Fruit fly (Drosophila melanogaster) whole organism, embryonic: Measurements from ENCODE around the gene alpha-PheRS.
A peak's percentile ranks its signal among the peaks of the same experiment; 100 is the strongest.

ENCODE experiments used
- C15 ChIP-seq: fragments of 200-800 bp; sonication (Bioruptor generic); IDR thresholded peaks from 3 replicates; pipeline ENCODE4 v1.3.6; 2022; ENCODE audit warnings: missing biosample characterization, missing genetic modification characterization
- CG10267 ChIP-seq: fragments of 200-800 bp; sonication (Bioruptor generic); optimal IDR thresholded peaks from 2 replicates; lab custom pipeline; 2018; ENCODE audit warnings: missing biosample characterization, mild to moderate bottlenecking, missing genetic modification characterization, moderate library complexity
- CG11504 ChIP-seq: fragments of 200-800 bp; sonication (Bioruptor generic); optimal IDR thresholded peaks from 3 replicates; lab custom pipeline; 2019; ENCODE audit warnings: missing biosample characterization, mild to moderate bottlenecking, missing genetic modification characterization, moderate library complexity
- CG12769 ChIP-seq: fragments of 200-800 bp; sonication (Bioruptor generic); optimal IDR thresholded peaks from 2 replicates; lab custom pipeline; 2019; ENCODE audit warnings: missing biosample characterization, mild to moderate bottlenecking, missing genetic modification characterization, moderate library complexity
- CG13296 ChIP-seq: fragments of 200-800 bp; sonication (Bioruptor generic); optimal IDR thresholded peaks from 3 replicates; lab custom pipeline; 2018; ENCODE audit warnings: missing biosample characterization, mild to moderate bottlenecking, missing genetic modification characterization
- CG13424 ChIP-seq: fragments of 200-800 bp; sonication (Bioruptor generic); optimal IDR thresholded peaks from 2 replicates; lab custom pipeline; 2019; ENCODE audit warnings: missing biosample characterization, mild to moderate bottlenecking, missing genetic modification characterization, moderate library complexity
- CG13894 ChIP-seq: fragments of 200-800 bp; sonication (Bioruptor generic); optimal IDR thresholded peaks from 3 replicates; lab custom pipeline; 2018; ENCODE audit warnings: missing biosample characterization, mild to moderate bottlenecking, missing genetic modification characterization, moderate library complexity
- CG15479 ChIP-seq: fragments of 200-800 bp; sonication (Bioruptor generic); optimal IDR thresholded peaks from 3 replicates; lab custom pipeline; 2019; ENCODE audit warnings: missing biosample characterization, mild to moderate bottlenecking, missing genetic modification characterization, moderate library complexity
- CG15514 ChIP-seq: fragments of 200-800 bp; sonication (Bioruptor generic); optimal IDR thresholded peaks from 3 replicates; lab custom pipeline; 2017; ENCODE audit warnings: missing biosample characterization, missing genetic modification characterization, mild to moderate bottlenecking, moderate library complexity, missing genetic modification reagents
- CG16779 ChIP-seq: fragments of 200-800 bp; sonication (Bioruptor generic); IDR thresholded peaks from 2 replicates; pipeline ENCODE4 v1.3.6; 2022; ENCODE audit warnings: missing biosample characterization, missing genetic modification characterization
- CG17912 ChIP-seq: fragments of 200-800 bp; sonication (Bioruptor generic); optimal IDR thresholded peaks from 2 replicates; lab custom pipeline; 2018; ENCODE audit warnings: missing biosample characterization, mild to moderate bottlenecking, missing genetic modification characterization
- CG18262 ChIP-seq: fragments of 200-800 bp; optimal IDR thresholded peaks from 3 replicates; lab custom pipeline; 2019; ENCODE audit warnings: missing biosample characterization, mild to moderate bottlenecking, missing genetic modification characterization, moderate library complexity
- CG18476 ChIP-seq: fragments of 200-800 bp; sonication (Bioruptor generic); optimal IDR thresholded peaks from 2 replicates; lab custom pipeline; 2016; ENCODE audit warnings: missing biosample characterization, mild to moderate bottlenecking, missing genetic modification characterization
- CG2875 ChIP-seq: fragments of 200-800 bp; sonication (Bioruptor generic); optimal IDR thresholded peaks from 2 replicates; lab custom pipeline; 2017; ENCODE audit warnings: missing biosample characterization, mild to moderate bottlenecking, missing genetic modification characterization, missing genetic modification reagents
- CG30431 ChIP-seq: fragments of 200-800 bp; sonication (Bioruptor generic); optimal IDR thresholded peaks from 2 replicates; lab custom pipeline; 2017; ENCODE audit warnings: missing biosample characterization, missing genetic modification characterization
- CG3163 ChIP-seq: fragments of 200-800 bp; sonication (Bioruptor generic); optimal IDR thresholded peaks from 3 replicates; lab custom pipeline; 2016; ENCODE audit warnings: missing biosample characterization, missing genetic modification characterization
- CG32767 ChIP-seq: fragments of 200-800 bp; sonication (Bioruptor generic); IDR thresholded peaks from 2 replicates; pipeline ENCODE4 v1.3.6; 2022; ENCODE audit warnings: missing biosample characterization, missing genetic modification characterization
- CG3407 ChIP-seq: fragments of 200-800 bp; sonication (Bioruptor generic); optimal IDR thresholded peaks from 2 replicates; lab custom pipeline; 2018; ENCODE audit warnings: missing biosample characterization, mild to moderate bottlenecking, missing genetic modification characterization
- CG34422 ChIP-seq: fragments of 200-800 bp; sonication (Bioruptor generic); IDR thresholded peaks from 3 replicates; pipeline ENCODE4 v1.3.6; 2022; ENCODE audit warnings: missing biosample characterization, missing genetic modification characterization
- CG5180 ChIP-seq: fragments of 200-800 bp; sonication (Bioruptor generic); optimal IDR thresholded peaks from 3 replicates; lab custom pipeline; 2017; ENCODE audit warnings: missing biosample characterization, missing genetic modification characterization, mild to moderate bottlenecking, moderate library complexity, missing genetic modification reagents
- CG7745 ChIP-seq: fragments of 200-800 bp; sonication (Bioruptor generic); optimal IDR thresholded peaks from 2 replicates; lab custom pipeline; 2018; ENCODE audit warnings: missing biosample characterization, mild to moderate bottlenecking, missing genetic modification characterization, moderate library complexity
- CG7928 ChIP-seq: fragments of 200-800 bp; sonication (Bioruptor generic); optimal IDR thresholded peaks from 2 replicates; lab custom pipeline; 2017; ENCODE audit warnings: missing biosample characterization, mild to moderate bottlenecking, missing genetic modification characterization
- CG9876 ChIP-seq: fragments of 200-800 bp; sonication (Bioruptor generic); optimal IDR thresholded peaks from 2 replicates; lab custom pipeline; 2016; ENCODE audit warnings: missing biosample characterization, missing genetic modification characterization
- CrebB ChIP-seq: fragments of 200-800 bp; sonication (Bioruptor generic); optimal IDR thresholded peaks from 3 replicates; lab custom pipeline; 2018; ENCODE audit warnings: missing biosample characterization, mild to moderate bottlenecking, missing genetic modification characterization
- Dbx ChIP-seq: fragments of 200-800 bp; sonication (Bioruptor generic); IDR thresholded peaks from 3 replicates; pipeline ENCODE4 v1.3.6; 2022; ENCODE audit warnings: missing biosample characterization, missing genetic modification characterization
- E2f2 ChIP-seq: fragments of 200-800 bp; sonication (Bioruptor generic); IDR thresholded peaks from 2 replicates; pipeline ENCODE4 v1.3.6; 2022; ENCODE audit warnings: missing biosample characterization, missing genetic modification characterization
- Ets97D ChIP-seq: fragments of 200-800 bp; sonication (Bioruptor generic); optimal IDR thresholded peaks from 3 replicates; lab custom pipeline; 2016; ENCODE audit warnings: missing biosample characterization, missing genetic modification characterization
- HmgZ ChIP-seq: fragments of 200-800 bp; sonication (Bioruptor generic); optimal IDR thresholded peaks from 2 replicates; lab custom pipeline; 2018; ENCODE audit warnings: missing biosample characterization, mild to moderate bottlenecking, missing genetic modification characterization
- Nf-YC ChIP-seq: fragments of 200-800 bp; optimal IDR thresholded peaks from 3 replicates; lab custom pipeline; 2019; ENCODE audit warnings: missing biosample characterization, mild to moderate bottlenecking, missing genetic modification characterization, moderate library complexity
- Oli ChIP-seq: fragments of 200-800 bp; sonication (Bioruptor generic); optimal IDR thresholded peaks from 2 replicates; lab custom pipeline; 2018; ENCODE audit warnings: missing biosample characterization, mild to moderate bottlenecking, missing genetic modification characterization, moderate library complexity
- Sin3A ChIP-seq: fragments of >200 bp; optimal IDR thresholded peaks from 2 replicates; lab custom pipeline; 2018
- Sry-β ChIP-seq: fragments of 200-800 bp; sonication (Bioruptor generic); optimal IDR thresholded peaks from 2 replicates; lab custom pipeline; 2018; ENCODE audit warnings: missing biosample characterization, mild to moderate bottlenecking, missing genetic modification characterization, moderate library complexity
- ac ChIP-seq: fragments of 200-800 bp; sonication (Bioruptor generic); optimal IDR thresholded peaks from 3 replicates; lab custom pipeline; 2017; ENCODE audit warnings: missing biosample characterization, mild to moderate bottlenecking, missing genetic modification characterization
- bcd ChIP-seq: fragments of 200-800 bp; sonication (Bioruptor generic); optimal IDR thresholded peaks from 2 replicates; lab custom pipeline; 2017; ENCODE audit warnings: missing biosample characterization, mild to moderate bottlenecking, missing genetic modification characterization
- br ChIP-seq: fragments of >200 bp; optimal IDR thresholded peaks from 2 replicates; lab custom pipeline; 2017
- cad ChIP-seq: fragments of >200 bp; optimal IDR thresholded peaks from 2 replicates; lab custom pipeline; 2017; ENCODE audit warnings: missing biosample characterization, missing genetic modification characterization
- cato ChIP-seq: fragments of 200-800 bp; sonication (Bioruptor generic); optimal IDR thresholded peaks from 2 replicates; lab custom pipeline; 2016; ENCODE audit warnings: missing biosample characterization, missing genetic modification characterization, borderline replicate concordance
- esg ChIP-seq: fragments of 200-800 bp; sonication (Bioruptor generic); conservative IDR thresholded peaks from 2 replicates; pipeline ENCODE4 v1.3.6; 2022; ENCODE audit warnings: missing biosample characterization, missing genetic modification characterization
- fd102C ChIP-seq: fragments of 200-800 bp; sonication (Bioruptor generic); optimal IDR thresholded peaks from 2 replicates; lab custom pipeline; 2018; ENCODE audit warnings: missing biosample characterization, mild to moderate bottlenecking, missing genetic modification characterization, moderate library complexity
- fd3F ChIP-seq: fragments of 200-800 bp; sonication (Bioruptor generic); optimal IDR thresholded peaks from 2 replicates; lab custom pipeline; 2018; ENCODE audit warnings: missing biosample characterization, mild to moderate bottlenecking, missing genetic modification characterization, moderate library complexity
- gcm2 ChIP-seq: fragments of 200-800 bp; sonication (Bioruptor generic); optimal IDR thresholded peaks from 2 replicates; lab custom pipeline; 2016; ENCODE audit warnings: missing biosample characterization, missing genetic modification characterization
- gt ChIP-seq: fragments of 200-800 bp; sonication (Bioruptor generic); IDR thresholded peaks from 2 replicates; pipeline ENCODE4 v1.3.6; 2022; ENCODE audit warnings: missing biosample characterization, missing genetic modification characterization
- jumu ChIP-seq: fragments of 200-800 bp; sonication (Bioruptor generic); optimal IDR thresholded peaks from 3 replicates; lab custom pipeline; 2016; ENCODE audit warnings: missing biosample characterization, missing genetic modification characterization
- nau ChIP-seq: fragments of 200-800 bp; sonication (Bioruptor generic); optimal IDR thresholded peaks from 3 replicates; lab custom pipeline; 2017; ENCODE audit warnings: missing biosample characterization, mild to moderate bottlenecking, missing genetic modification characterization, missing genetic modification reagents
- peb ChIP-seq: fragments of 200-800 bp; sonication (Bioruptor generic); IDR thresholded peaks from 2 replicates; pipeline ENCODE4 v1.3.6; 2022; ENCODE audit warnings: missing biosample characterization, missing genetic modification characterization
- pum ChIP-seq: fragments of 200-800 bp; sonication (Bioruptor generic); optimal IDR thresholded peaks from 2 replicates; lab custom pipeline; 2016; ENCODE audit warnings: missing biosample characterization, missing genetic modification characterization
- ro ChIP-seq: fragments of 200-800 bp; sonication (Bioruptor generic); IDR thresholded peaks from 2 replicates; pipeline ENCODE4 v1.3.6; 2022; ENCODE audit warnings: missing biosample characterization, missing genetic modification characterization
- sob ChIP-seq: fragments of 200-800 bp; sonication (Bioruptor generic); IDR thresholded peaks from 2 replicates; pipeline ENCODE4 v1.3.6; 2022; ENCODE audit warnings: missing biosample characterization, missing genetic modification characterization
- tap ChIP-seq: fragments of 200-800 bp; optimal IDR thresholded peaks from 3 replicates; lab custom pipeline; 2019; ENCODE audit warnings: missing biosample characterization, mild to moderate bottlenecking, missing genetic modification characterization, moderate library complexity
- tio ChIP-seq: fragments of 200-800 bp; sonication (Bioruptor generic); optimal IDR thresholded peaks from 2 replicates; lab custom pipeline; 2017; ENCODE audit warnings: missing biosample characterization, missing genetic modification characterization, inconsistent platforms
- yki ChIP-seq: fragments of >200 bp; optimal IDR thresholded peaks from 3 replicates; lab custom pipeline; 2018
- z ChIP-seq: fragments of 200-800 bp; sonication (Bioruptor generic); IDR thresholded peaks from 3 replicates; pipeline ENCODE4 v1.3.6; 2022; ENCODE audit warnings: missing biosample characterization, missing genetic modification characterization

Gene alpha-PheRS

DNA sequence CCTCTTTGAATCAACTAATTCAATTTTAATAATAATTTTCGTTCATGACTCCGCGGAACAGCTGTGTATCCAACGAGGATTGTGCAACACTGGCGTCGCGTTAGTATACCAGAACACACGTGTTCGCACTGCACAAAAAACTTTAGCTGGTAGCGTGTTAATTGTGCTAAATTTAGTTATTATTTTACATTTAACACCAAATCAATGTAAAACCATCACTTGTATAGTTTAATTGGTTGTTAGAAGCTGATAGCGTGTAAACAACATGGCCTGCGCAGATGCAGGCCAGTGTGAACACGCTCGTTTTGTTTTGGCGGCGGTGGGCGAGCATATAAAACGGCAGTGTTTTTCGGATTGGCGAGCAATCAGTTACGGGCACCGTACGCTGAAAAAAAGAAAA, 11.9 kb upstream of the alpha-PheRS start, which contains the start of the genes Traf6 and GIIIspla2 (continued):
- TF ChIP-seq br (lab: Kevin White, UChicago) = no peak
- TF ChIP-seq peb = peak; percentile 45; the same call in 1 of the 2 replicates
- peak; percentile 28 for TF ChIP-seq CG7928
- peak; percentile 72 for TF ChIP-seq bcd (GFP tag; lab: Kevin White, UChicago)
- TF ChIP-seq yki (lab: Kevin White, UChicago) = no peak
- peak; percentile 20 for TF ChIP-seq tap (tag; lab: Kevin White, UChicago)
- no peak for TF ChIP-seq CG15479 (GFP tag; lab: Kevin White, UChicago)
- TF ChIP-seq fd3F (GFP tag; lab: Kevin White, UChicago) = peak; percentile 66
- TF ChIP-seq sob = peak; percentile 85
- peak; percentile 59; the same call in 1 of the 2 replicates for TF ChIP-seq gt (GFP tag; lab: Robert Waterston, UW)
- TF ChIP-seq CG13296 (GFP tag; lab: Kevin White, UChicago) = peak; percentile 67
- peak; percentile 48 for TF ChIP-seq CG3407
- peak; percentile 16 for TF ChIP-seq CG3163
- TF ChIP-seq CG9876 (GFP tag; lab: Kevin White, UChicago) = peak; percentile 13
- TF ChIP-seq E2f2 (GFP tag; lab: Robert Waterston, UW) = peak; percentile 74
- peak; percentile 75 for TF ChIP-seq Sin3A
- peak; percentile 74 for TF ChIP-seq jumu (GFP tag; lab: Kevin White, UChicago)
- no peak for TF ChIP-seq gcm2 (GFP tag; lab: Kevin White, UChicago)
- no peak for TF ChIP-seq tio (GFP tag; lab: Kevin White, UChicago)
- TF ChIP-seq C15 (GFP tag; lab: Robert Waterston, UW) = no peak
- peak; percentile 83 for TF ChIP-seq CG13424 (tag; lab: Kevin White, UChicago)
- no peak for TF ChIP-seq nau (GFP tag; lab: Kevin White, UChicago)
- TF ChIP-seq CG30431 (GFP tag; lab: Kevin White, UChicago) = peak; percentile 67
- 0 out of 2 replicates have a peak, but pooled peaks have one; percentile 30 for TF ChIP-seq ro (GFP tag; lab: Robert Waterston, UW)
- TF ChIP-seq CG34422 (GFP tag; lab: Robert Waterston, UW) = peak; percentile 73; the same call in 2 of the 3 replicates
- TF ChIP-seq pum (GFP tag; lab: Kevin White, UChicago) = peak; percentile 64
- peak; percentile 8 for TF ChIP-seq CG2875
- peak; percentile 70 for TF ChIP-seq Oli (tag; lab: Kevin White, UChicago)
- peak; percentile 79 for TF ChIP-seq CG18476
- peak; percentile 73 for TF ChIP-seq Nf-YC (tag; lab: Kevin White, UChicago)
- TF ChIP-seq Ets97D = peak; percentile 61
- peak; percentile 81 for TF ChIP-seq Dbx (GFP tag; lab: Robert Waterston, UW)
- peak; percentile 69 for TF ChIP-seq CrebB (tag; lab: Kevin White, UChicago)
- no peak for TF ChIP-seq CG5180 (GFP tag; lab: Kevin White, UChicago)
- no peak for TF ChIP-seq ac (GFP tag; lab: Kevin White, UChicago)
- TF ChIP-seq CG16779 (GFP tag; lab: Robert Waterston, UW) = peak; percentile 24; the same call in 1 of the 2 replicates
- peak; percentile 81 for TF ChIP-seq HmgZ (tag; lab: Kevin White, UChicago)
- TF ChIP-seq CG10267 (tag; lab: Kevin White, UChicago) = peak; percentile 95
- peak; percentile 92 for TF ChIP-seq CG15514 (GFP tag; lab: Kevin White, UChicago)
- peak; percentile 16 for TF ChIP-seq CG17912 (GFP tag; lab: Kevin White, UChicago)
- TF ChIP-seq CG18262 = peak; percentile 86
- TF ChIP-seq esg (GFP tag; lab: Robert Waterston, UW) = peak; percentile 56
- no peak for TF ChIP-seq CG7745 (tag; lab: Kevin White, UChicago)
- peak; percentile 8 for TF ChIP-seq cato
- TF ChIP-seq CG32767 (GFP tag; lab: Robert Waterston, UW) = peak; percentile 84
- TF ChIP-seq fd102C = no peak
- no peak for TF ChIP-seq cad (GFP tag; lab: Kevin White, UChicago)
- TF ChIP-seq CG12769 = no peak
- no peak for TF ChIP-seq z (GFP tag; lab: Robert Waterston, UW)
- TF ChIP-seq CG11504 (tag; lab: Kevin White, UChicago) = no peak
- no peak for TF ChIP-seq Sry-β (GFP tag; lab: Kevin White, UChicago)
- TF ChIP-seq CG13894 (tag; lab: Kevin White, UChicago) = no peak
